Worm (Caenorhabditis elegans): ENCODE results near the gene pph-2.
A peak's percentile ranks its signal among the peaks of the same experiment; 100 is the strongest.

Gene pph-2

DNA sequence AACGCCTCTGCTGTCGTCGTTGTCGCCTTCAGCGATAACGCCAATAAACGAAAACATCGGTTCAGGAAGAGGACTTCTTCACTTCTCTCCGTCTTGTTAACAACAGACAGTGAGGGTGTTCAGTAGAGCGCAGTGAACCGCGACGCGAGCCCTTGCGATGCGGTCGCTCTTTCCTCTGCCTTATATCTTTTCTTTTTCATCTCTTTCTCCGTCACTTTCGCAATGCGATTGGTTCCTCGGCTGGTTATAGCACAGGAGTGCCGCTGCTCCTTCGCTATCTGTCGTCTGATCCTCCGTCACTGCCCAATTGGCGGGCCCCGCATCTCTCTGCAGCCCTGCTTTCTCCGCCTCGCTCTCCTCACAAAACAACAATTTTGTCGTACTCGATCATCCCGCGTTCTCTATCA lies 20.4 kb downstream of the pph-2 start (continued):
- TF ChIP-seq nhr-179 (tag; optimal IDR thresholded peaks at IDR 0.05) (no peak), Y79H2A.3 (GFP tag; conservative IDR thresholded peaks at IDR 0.05) (no peak), aptf-2 (GFP tag; conservative IDR thresholded peaks at IDR 0.05) (no peak), lin-35 (GFP tag; optimal IDR thresholded peaks at IDR 0.05) (peak in 1 of 3 experiments; percentile 59), ccch-3 (GFP tag; optimal IDR thresholded peaks at IDR 0.05) (no peak), chd-7 (tag; optimal IDR thresholded peaks at IDR 0.05) (peak; percentile 27), Y67H2A.10 (GFP tag; conservative IDR thresholded peaks at IDR 0.05) (no peak), bed-1 (GFP tag; IDR thresholded peaks at IDR 0.05) (no peak), cebp-1 (GFP tag; IDR thresholded peaks at IDR 0.05) (peak; percentile 89), cebp-1 (tag; optimal IDR thresholded peaks at IDR 0.05) (peak; percentile 96), unc-62 (GFP tag; optimal IDR thresholded peaks at IDR 0.05) (no peak), lsy-27 (tag; optimal IDR thresholded peaks at IDR 0.05; ENCODE audit: borderline replicate concordance, insufficient read depth) (no peak), T26A5.8 (tag; optimal IDR thresholded peaks at IDR 0.05) (no peak), C17E4.6 (GFP tag; IDR thresholded peaks at IDR 0.05) (no peak), tbp1 (GFP tag; optimal IDR thresholded peaks at IDR 0.05) (peak; percentile 39), xnd-1 (tag; optimal IDR thresholded peaks at IDR 0.05) (no peak), lsl-1 (GFP tag; optimal IDR thresholded peaks at IDR 0.05) (no peak), nfyb-1 (GFP tag; IDR thresholded peaks at IDR 0.05) (peak; percentile 71; the same call in 1 of the 2 replicates), Y95B8A.8 (GFP tag; IDR thresholded peaks at IDR 0.05) (0 out of 2 replicates have a peak, but pooled peaks have one; percentile 26), attf-3 (GFP tag; conservative IDR thresholded peaks at IDR 0.05) (no peak), ZK185.1 (tag; optimal IDR thresholded peaks at IDR 0.05; ENCODE audit: poor library complexity, severe bottlenecking) (no peak), F55B11.4 (tag; optimal IDR thresholded peaks at IDR 0.05; ENCODE audit: borderline replicate concordance, insufficient read depth) (no peak), ets-4 (GFP tag; optimal IDR thresholded peaks at IDR 0.05) (no peak), K12H6.12 (tag; optimal IDR thresholded peaks at IDR 0.05) (peak; percentile 86), lag-1 (GFP tag; IDR thresholded peaks at IDR 0.05) (no peak), nfya-1 (tag; optimal IDR thresholded peaks at IDR 0.05; ENCODE audit: borderline replicate concordance, insufficient read depth) (no peak), athp-1 (tag; optimal IDR thresholded peaks at IDR 0.05) (peak; percentile 20), bed-2 (GFP tag; IDR thresholded peaks at IDR 0.05) (no peak), ztf-25 (GFP tag; IDR thresholded peaks at IDR 0.05) (no peak), lin-40 (tag; optimal IDR thresholded peaks at IDR 0.05) (peak; percentile 51), ztf-28 (GFP tag; IDR thresholded peaks at IDR 0.05) (no peak), B0336.3 (GFP tag; IDR thresholded peaks at IDR 0.05) (peak; percentile 66), F52B5.7 (tag; optimal IDR thresholded peaks at IDR 0.05) (peak; percentile 5), attf-6 (GFP tag; IDR thresholded peaks at IDR 0.05) (no peak), efl-1 (GFP tag; optimal IDR thresholded peaks at IDR 0.05) (no peak), snpc-1.1 (tag; optimal IDR thresholded peaks at IDR 0.05; ENCODE audit: insufficient read depth) (no peak), gei-17 (GFP tag; optimal IDR thresholded peaks at IDR 0.05) (peak; percentile 7), die-1 (tag; optimal IDR thresholded peaks at IDR 0.05) (no peak), C06A6.2 (GFP tag; conservative IDR thresholded peaks at IDR 0.05) (no peak), repo-1 (tag; optimal IDR thresholded peaks at IDR 0.05) (peak; percentile 25), rcor-1 (GFP tag; IDR thresholded peaks at IDR 0.05) (peak; percentile 56; the same call in 1 of the 2 replicates), ztf-18 (tag; optimal IDR thresholded peaks at IDR 0.05) (peak; percentile 41), Y53G8AR.9 (GFP tag; conservative IDR thresholded peaks at IDR 0.05) (0 out of 2 replicates have a peak, but pooled peaks have one; percentile 43), ceh-91 (GFP tag; IDR thresholded peaks at IDR 0.05) (no peak), F22D6.2 (tag; optimal IDR thresholded peaks at IDR 0.05) (no peak), nfya-2 (GFP tag; IDR thresholded peaks at IDR 0.05) (no peak), egl-18 (GFP tag; IDR thresholded peaks at IDR 0.05) (0 out of 2 replicates have a peak, but pooled peaks have one; percentile 25), hlh-12 (tag; optimal IDR thresholded peaks at IDR 0.05) (no peak), mxl-1 (tag; optimal IDR thresholded peaks at IDR 0.05) (no peak)
